Fruit fly (Drosophila melanogaster): ENCODE data around the gene CG14451.

DNA sequence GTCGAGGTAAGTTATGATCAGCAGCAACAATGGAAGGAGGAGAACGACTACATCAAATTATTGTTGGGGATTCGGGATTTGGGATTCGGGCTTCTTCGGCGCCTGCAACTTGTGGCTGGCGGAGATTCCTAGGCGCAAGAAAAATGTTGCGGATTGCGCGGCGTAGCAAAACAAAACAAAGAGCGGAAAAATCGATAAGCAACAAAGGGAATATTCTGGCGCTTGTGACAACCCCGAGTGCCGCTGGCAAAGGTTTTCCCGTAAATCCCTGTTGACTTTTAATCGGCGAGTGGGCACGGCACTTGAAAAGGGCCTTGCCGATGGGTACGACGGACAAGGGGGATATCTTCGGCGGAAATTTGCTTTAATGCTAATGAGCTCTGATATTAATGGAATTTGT, 28.1 kb upstream of the CG14451 start:
- TF ChIP-seq psq (optimal IDR thresholded peaks at IDR 0.05), result no peak
- no peak for TF ChIP-seq usp (GFP tag; optimal IDR thresholded peaks at IDR 0.05)
- no peak for TF ChIP-seq EcR (GFP tag; optimal IDR thresholded peaks at IDR 0.05)

All from whole organism.